Fruit fly (Drosophila melanogaster) whole organism, embryonic: Measurements from ENCODE around the gene CG10283.

Source experiments
- Aef1 ChIP-seq: fragments of 200-800 bp; sonication (Bioruptor generic); IDR thresholded peaks from 3 replicates; pipeline ENCODE4 v1.3.6; 2022; ENCODE audit warnings: missing biosample characterization, missing genetic modification characterization
- Antp ChIP-seq: fragments of 200-800 bp; sonication (Bioruptor generic); optimal IDR thresholded peaks from 3 replicates; lab custom pipeline; 2016; ENCODE audit warnings: missing biosample characterization, missing genetic modification characterization
- Bgb ChIP-seq: fragments of 200-800 bp; sonication (Bioruptor generic); IDR thresholded peaks from 2 replicates; pipeline ENCODE4 v1.3.6; 2022; ENCODE audit warnings: missing biosample characterization, missing genetic modification characterization; ENCODE audit not compliant: partially characterized antibody
- CG10565 ChIP-seq: fragments of 200-800 bp; sonication (Bioruptor generic); optimal IDR thresholded peaks from 3 replicates; lab custom pipeline; 2016; ENCODE audit warnings: missing biosample characterization, mild to moderate bottlenecking, missing genetic modification characterization
- CG12299 ChIP-seq: fragments of 200-800 bp; sonication (Bioruptor generic); optimal IDR thresholded peaks from 2 replicates; lab custom pipeline; 2018; ENCODE audit warnings: missing biosample characterization, mild to moderate bottlenecking, missing genetic modification characterization
- CG14965 ChIP-seq: fragments of 200-800 bp; sonication (Bioruptor generic); optimal IDR thresholded peaks from 2 replicates; lab custom pipeline; 2016; ENCODE audit warnings: missing biosample characterization, missing genetic modification characterization, borderline replicate concordance
- CG15514 ChIP-seq: fragments of 200-800 bp; sonication (Bioruptor generic); optimal IDR thresholded peaks from 3 replicates; lab custom pipeline; 2017; ENCODE audit warnings: missing biosample characterization, missing genetic modification characterization, mild to moderate bottlenecking, moderate library complexity, missing genetic modification reagents
- CG16815 ChIP-seq: fragments of 200-800 bp; sonication (Bioruptor generic); optimal IDR thresholded peaks from 3 replicates; lab custom pipeline; 2017; ENCODE audit warnings: missing biosample characterization, mild to moderate bottlenecking, missing genetic modification characterization
- CG17328 ChIP-seq: fragments of 200-800 bp; sonication (Bioruptor generic); IDR thresholded peaks from 2 replicates; pipeline ENCODE4 v1.3.6; 2022; ENCODE audit warnings: missing biosample characterization, missing genetic modification characterization
- CG17568 ChIP-seq: fragments of 200-800 bp; sonication (Bioruptor generic); optimal IDR thresholded peaks from 2 replicates; lab custom pipeline; 2018; ENCODE audit warnings: missing biosample characterization, mild to moderate bottlenecking, missing genetic modification characterization, moderate library complexity
- CG18262 ChIP-seq: fragments of 200-800 bp; optimal IDR thresholded peaks from 3 replicates; lab custom pipeline; 2019; ENCODE audit warnings: missing biosample characterization, mild to moderate bottlenecking, missing genetic modification characterization, moderate library complexity
- CG18599 ChIP-seq: fragments of 200-800 bp; sonication (Bioruptor generic); optimal IDR thresholded peaks from 3 replicates; lab custom pipeline; 2017; ENCODE audit warnings: missing biosample characterization, missing genetic modification characterization, mild to moderate bottlenecking, moderate library complexity, missing genetic modification reagents
- CG2199 ChIP-seq: fragments of 200-800 bp; sonication (Bioruptor generic); IDR thresholded peaks from 3 replicates; pipeline ENCODE4 v1.3.6; 2022; ENCODE audit warnings: missing biosample characterization, missing genetic modification characterization
- CG2678 ChIP-seq: fragments of 200-800 bp; sonication (Bioruptor generic); optimal IDR thresholded peaks from 3 replicates; lab custom pipeline; 2019; ENCODE audit warnings: missing biosample characterization, mild to moderate bottlenecking, missing genetic modification characterization, moderate library complexity
- CG3281 ChIP-seq: fragments of 200-800 bp; sonication (Bioruptor generic); optimal IDR thresholded peaks from 3 replicates; lab custom pipeline; 2017; ENCODE audit warnings: missing biosample characterization, mild to moderate bottlenecking, missing genetic modification characterization
- CG4707 ChIP-seq: fragments of 200-800 bp; sonication (Bioruptor generic); optimal IDR thresholded peaks from 2 replicates; lab custom pipeline; 2018; ENCODE audit warnings: missing biosample characterization, mild to moderate bottlenecking, missing genetic modification characterization, moderate library complexity
- CG7556 ChIP-seq: fragments of 200-800 bp; sonication (Bioruptor generic); optimal IDR thresholded peaks from 2 replicates; lab custom pipeline; 2017; ENCODE audit warnings: missing biosample characterization, mild to moderate bottlenecking, missing genetic modification characterization
- CG8290 ChIP-seq, 3 experiments: fragments of 200-800 bp; sonication (Bioruptor generic); optimal IDR thresholded peaks; 2 replicates each; lab custom pipeline; 2016 to 2019; ENCODE audit warnings: missing biosample characterization in 3 of 3, missing genetic modification characterization in 3 of 3, mild to moderate bottlenecking in 2 of 3, moderate library complexity in 1 of 3
- CG9215 ChIP-seq: fragments of 200-800 bp; sonication (Bioruptor generic); IDR thresholded peaks from 2 replicates; pipeline ENCODE4 v1.3.6; 2022; ENCODE audit warnings: missing biosample characterization, missing genetic modification characterization
- CG9876 ChIP-seq: fragments of 200-800 bp; sonication (Bioruptor generic); optimal IDR thresholded peaks from 2 replicates; lab custom pipeline; 2016; ENCODE audit warnings: missing biosample characterization, missing genetic modification characterization
- CoRest ChIP-seq: fragments of 200-800 bp; sonication (Bioruptor generic); optimal IDR thresholded peaks from 3 replicates; lab custom pipeline; 2018; ENCODE audit warnings: missing biosample characterization, mild to moderate bottlenecking, missing genetic modification characterization, moderate library complexity
- ERR ChIP-seq: fragments of 200-800 bp; sonication (Bioruptor generic); optimal IDR thresholded peaks from 2 replicates; lab custom pipeline; 2016; ENCODE audit warnings: missing biosample characterization, missing genetic modification characterization
- GATAe ChIP-seq: fragments of 200-800 bp; sonication (Bioruptor generic); conservative IDR thresholded peaks from 2 replicates; pipeline ENCODE4 v1.3.6; 2022; ENCODE audit warnings: missing biosample characterization, missing genetic modification characterization
- Med ChIP-seq: fragments of 200-800 bp; sonication (Bioruptor generic); peaks from one replicate; lab custom pipeline; 2016; ENCODE audit warnings: missing biosample characterization, missing genetic modification characterization, mild to moderate bottlenecking, inconsistent platforms, moderate library complexity
- Meics ChIP-seq: fragments of 200-800 bp; sonication (Bioruptor generic); optimal IDR thresholded peaks from 2 replicates; lab custom pipeline; 2017; ENCODE audit warnings: missing biosample characterization, mild to moderate bottlenecking, missing genetic modification characterization
- NFAT ChIP-seq: fragments of 200-800 bp; sonication (Bioruptor generic); IDR thresholded peaks from 2 replicates; pipeline ENCODE4 v1.3.6; 2022; ENCODE audit warnings: missing biosample characterization, missing genetic modification characterization
- PHDP ChIP-seq: fragments of 200-800 bp; sonication (Bioruptor generic); optimal IDR thresholded peaks from 3 replicates; lab custom pipeline; 2018; ENCODE audit warnings: missing biosample characterization, mild to moderate bottlenecking, missing genetic modification characterization, moderate library complexity
- Pdp1 ChIP-seq, 2 experiments: fragments of 200-800 bp; sonication (Bioruptor generic); optimal IDR thresholded peaks; 3 replicates each; lab custom pipeline; 2016; ENCODE audit warnings: missing biosample characterization in 2 of 2, missing genetic modification characterization in 2 of 2, mild to moderate bottlenecking in 1 of 2, moderate library complexity in 1 of 2
- Rfx ChIP-seq: fragments of 200-800 bp; sonication (Bioruptor generic); IDR thresholded peaks from 2 replicates; pipeline ENCODE4 v1.3.6; 2022; ENCODE audit warnings: missing biosample characterization, missing genetic modification characterization
- abd-A ChIP-seq: fragments of 200-800 bp; sonication (Bioruptor generic); optimal IDR thresholded peaks from 3 replicates; lab custom pipeline; 2019; ENCODE audit warnings: missing biosample characterization, mild to moderate bottlenecking, missing genetic modification characterization, moderate library complexity
- br ChIP-seq: fragments of >200 bp; optimal IDR thresholded peaks from 2 replicates; lab custom pipeline; 2017
- caup ChIP-seq: fragments of 200-800 bp; sonication (Bioruptor generic); optimal IDR thresholded peaks from 3 replicates; lab custom pipeline; 2017; ENCODE audit warnings: missing biosample characterization, mild to moderate bottlenecking, missing genetic modification characterization, moderate library complexity; ENCODE audit not compliant: severe bottlenecking
- cg ChIP-seq: fragments of 200-800 bp; sonication (Bioruptor generic); optimal IDR thresholded peaks from 3 replicates; lab custom pipeline; 2019; ENCODE audit warnings: missing biosample characterization, mild to moderate bottlenecking, missing genetic modification characterization, moderate library complexity
- croc ChIP-seq: fragments of 200-800 bp; sonication (Bioruptor generic); conservative IDR thresholded peaks from 3 replicates; pipeline ENCODE4 v1.3.6; 2022; ENCODE audit warnings: missing biosample characterization, missing genetic modification characterization
- dpn ChIP-seq, 2 experiments: fragments of 200-800 bp; sonication (Bioruptor generic); optimal IDR thresholded peaks; 3 replicates each; lab custom pipeline; 2016; ENCODE audit warnings: missing biosample characterization in 2 of 2, missing genetic modification characterization in 2 of 2
- ems ChIP-seq: fragments of 200-800 bp; sonication (Bioruptor generic); optimal IDR thresholded peaks from 3 replicates; lab custom pipeline; 2016; ENCODE audit warnings: missing biosample characterization, missing genetic modification characterization
- fd102C ChIP-seq: fragments of 200-800 bp; sonication (Bioruptor generic); optimal IDR thresholded peaks from 2 replicates; lab custom pipeline; 2018; ENCODE audit warnings: missing biosample characterization, mild to moderate bottlenecking, missing genetic modification characterization, moderate library complexity
- fd3F ChIP-seq: fragments of 200-800 bp; sonication (Bioruptor generic); optimal IDR thresholded peaks from 2 replicates; lab custom pipeline; 2018; ENCODE audit warnings: missing biosample characterization, mild to moderate bottlenecking, missing genetic modification characterization, moderate library complexity
- fd96Cb ChIP-seq: fragments of 200-800 bp; sonication (Bioruptor generic); optimal IDR thresholded peaks from 2 replicates; lab custom pipeline; 2018; ENCODE audit warnings: missing biosample characterization, mild to moderate bottlenecking, missing genetic modification characterization, moderate library complexity
- gt ChIP-seq: fragments of 200-800 bp; sonication (Bioruptor generic); IDR thresholded peaks from 2 replicates; pipeline ENCODE4 v1.3.6; 2022; ENCODE audit warnings: missing biosample characterization, missing genetic modification characterization
- kah ChIP-seq: fragments of 200-800 bp; sonication (Bioruptor generic); optimal IDR thresholded peaks from 2 replicates; lab custom pipeline; 2018; ENCODE audit warnings: missing biosample characterization, mild to moderate bottlenecking, missing genetic modification characterization
- otp ChIP-seq: fragments of 200-800 bp; sonication (Bioruptor generic); IDR thresholded peaks from 3 replicates; pipeline ENCODE4, ENCODE4 v1.3.6; 2022; ENCODE audit warnings: missing biosample characterization, missing genetic modification characterization
- pnt ChIP-seq: fragments of 200-800 bp; sonication (Bioruptor generic); optimal IDR thresholded peaks from 3 replicates; lab custom pipeline; 2016; ENCODE audit warnings: missing biosample characterization, missing genetic modification characterization
- sd ChIP-seq: fragments of 200-800 bp; sonication (Bioruptor generic); optimal IDR thresholded peaks from 3 replicates; lab custom pipeline; 2018; ENCODE audit warnings: missing biosample characterization, mild to moderate bottlenecking, missing genetic modification characterization, moderate library complexity
- sens ChIP-seq: fragments of 200-800 bp; sonication (Bioruptor generic); peaks from one replicate; lab custom pipeline; 2016; ENCODE audit warnings: missing biosample characterization, missing genetic modification characterization
- tll ChIP-seq, 2 experiments: fragments of 200-800 bp in 1 of 2; fragments of >200 bp in 1 of 2; sonication (Bioruptor generic) in 1 of 2; optimal IDR thresholded peaks; 2 replicates each; lab custom pipeline; 2017 to 2019; ENCODE audit warnings: missing biosample characterization in 2 of 2, missing genetic modification characterization in 2 of 2, mild to moderate bottlenecking in 1 of 2, moderate library complexity in 1 of 2
- twi ChIP-seq: fragments of 200-800 bp; optimal IDR thresholded peaks from 2 replicates; lab custom pipeline; 2019; ENCODE audit warnings: missing biosample characterization, mild to moderate bottlenecking, missing genetic modification characterization, moderate library complexity
- unpg ChIP-seq: fragments of 200-800 bp; sonication (Bioruptor generic); optimal IDR thresholded peaks from 3 replicates; lab custom pipeline; 2018; ENCODE audit warnings: missing biosample characterization, mild to moderate bottlenecking, missing genetic modification characterization, moderate library complexity
- vvl ChIP-seq: fragments of 200-800 bp; sonication (Bioruptor generic); IDR thresholded peaks from 2 replicates; pipeline ENCODE4 v1.3.6; 2022; ENCODE audit warnings: missing biosample characterization, missing genetic modification characterization

The CG10283 gene

dm6 chr2L:18481064-18481463 is 3.2 kb downstream of the CG10283 start (continued):
- TF ChIP-seq caup (GFP tag; lab: Kevin White, UChicago) (peak; percentile 20), Aef1 (GFP tag; lab: Robert Waterston, UW) (no peak), sens (GFP tag; lab: Kevin White, UChicago) (peak; percentile 43), CoRest (peak; percentile 6), unpg (peak; percentile 43), CG2678 (tag; lab: Kevin White, UChicago) (peak; percentile 49), CG9876 (no peak), NFAT (GFP tag; lab: Robert Waterston, UW) (no peak), fd102C (GFP tag; lab: Kevin White, UChicago) (no peak), CG17328 (GFP tag; lab: Robert Waterston, UW) (no peak), CG18262 (tag; lab: Kevin White, UChicago) (no peak), fd96Cb (tag; lab: Kevin White, UChicago) (no peak), kah (GFP tag; lab: Kevin White, UChicago) (no peak), CG7556 (GFP tag; lab: Kevin White, UChicago) (peak; percentile 18), Rfx (GFP tag; lab: Robert Waterston, UW) (peak; percentile 33; the same call in 1 of the 2 replicates), ERR (GFP tag; lab: Kevin White, UChicago) (no peak), CG3281 (GFP tag; lab: Kevin White, UChicago) (peak; percentile 18), pnt (no peak), dpn (GFP tag; optimal IDR thresholded peaks at IDR 0.05; lab: Kevin White, UChicago) (no peak), CG9215 (GFP tag; lab: Robert Waterston, UW) (no peak), CG18599 (peak; percentile 38), Antp (GFP tag; lab: Kevin White, UChicago) (no peak), Meics (GFP tag; lab: Kevin White, UChicago) (peak; percentile 19), CG10565 (GFP tag; lab: Kevin White, UChicago) (no peak), CG16815 (GFP tag; lab: Kevin White, UChicago) (no peak), CG17568 (GFP tag; lab: Kevin White, UChicago) (peak; percentile 0), PHDP (tag; lab: Kevin White, UChicago) (peak; percentile 57), CG15514 (GFP tag; lab: Kevin White, UChicago) (peak; percentile 26), fd3F (GFP tag; lab: Kevin White, UChicago) (peak; percentile 60), CG14965 (no peak)

dm6 chr2L:18480326-18481028 is 3.8 kb downstream of the CG10283 start:
- TF ChIP-seq Pdp1 (GFP tag; optimal IDR thresholded peaks at IDR 0.05; lab: Kevin White, UChicago): peak in 1 of 2 experiments; percentile 75
- no peak for TF ChIP-seq br (lab: Kevin White, UChicago)
- peak; percentile 54 for TF ChIP-seq abd-A (tag; lab: Kevin White, UChicago)
- TF ChIP-seq tll (GFP tag; optimal IDR thresholded peaks at IDR 0.05; lab: Kevin White, UChicago): peak in 1 of 2 experiments; percentile 34
- no peak for TF ChIP-seq otp (GFP tag; lab: Robert Waterston, UW)
- TF ChIP-seq ems: no peak
- no peak for TF ChIP-seq CG8290 (GFP tag; optimal IDR thresholded peaks at IDR 0.05; lab: Kevin White, UChicago)
- TF ChIP-seq CG8290 (tag; optimal IDR thresholded peaks at IDR 0.05; lab: Kevin White, UChicago): no peak
- peak; percentile 69; the same call in 1 of the 3 replicates for TF ChIP-seq CG2199 (GFP tag; lab: Robert Waterston, UW)
- no peak for TF ChIP-seq GATAe (GFP tag; lab: Robert Waterston, UW)
- TF ChIP-seq croc (GFP tag; lab: Robert Waterston, UW): no peak
- peak; percentile 31 for TF ChIP-seq Med (GFP tag; lab: Kevin White, UChicago)
- TF ChIP-seq Bgb (GFP tag; lab: Robert Waterston, UW): no peak
- TF ChIP-seq sd (tag; lab: Kevin White, UChicago): peak; percentile 67
- peak; percentile 20 for TF ChIP-seq twi (tag; lab: Kevin White, UChicago)
- TF ChIP-seq CG4707: no peak
- TF ChIP-seq CG12299 (tag; lab: Kevin White, UChicago): no peak
- TF ChIP-seq vvl: peak; percentile 77
- TF ChIP-seq cg: peak; percentile 61
- TF ChIP-seq gt (GFP tag; lab: Robert Waterston, UW): no peak
